Worm (Caenorhabditis elegans): ENCODE results near the gene rps-11.

Gene rps-11

DNA sequence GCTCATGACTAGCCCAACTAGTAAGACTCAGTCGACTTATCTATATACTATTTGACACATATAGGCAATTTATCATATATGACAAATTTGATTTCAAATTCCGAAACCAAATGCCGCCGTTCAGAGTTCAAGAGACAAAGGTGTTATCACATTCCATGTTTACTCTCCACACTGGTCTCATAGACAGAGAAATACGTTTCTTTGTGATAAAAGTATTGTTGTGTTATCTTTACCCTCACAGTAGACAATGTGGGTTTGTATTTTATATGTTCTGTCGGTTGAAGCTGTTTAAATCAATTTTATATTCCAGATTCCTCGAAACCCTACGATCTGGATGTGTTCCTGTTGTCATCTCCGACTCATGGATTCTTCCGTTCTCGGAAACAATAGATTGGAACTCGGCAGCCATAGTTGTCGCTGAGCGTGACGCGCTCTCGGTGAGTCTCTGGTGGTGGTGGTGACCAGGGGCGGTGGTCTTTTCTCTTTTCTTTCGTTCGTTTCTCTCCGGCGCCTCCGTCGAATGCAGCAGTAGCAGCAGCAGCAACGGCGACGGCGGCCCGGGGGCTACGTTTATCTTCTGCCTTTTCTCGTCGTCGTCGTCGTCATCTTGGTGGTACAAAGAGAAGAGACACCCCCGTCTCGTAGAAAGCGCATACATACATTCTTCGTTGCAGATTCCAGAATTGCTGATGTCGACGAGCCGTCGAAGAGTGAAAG, 19.8 kb upstream of the rps-11 start:
- TF ChIP-seq ceh-39 (tag; optimal IDR thresholded peaks at IDR 0.05) (no peak), ceh-83 (GFP tag; optimal IDR thresholded peaks at IDR 0.05) (no peak), mls-2 (tag; optimal IDR thresholded peaks at IDR 0.05) (no peak)

ce11 chrIV:11583906-11584378, 18.5 kb upstream of the rps-11 start, which contains the start of gene F12F6.1:
Gene F12F6.1 (plus strand): TSS chrIV:11583956.
- peak; percentile 17 for TF ChIP-seq lin-13 (tag; optimal IDR thresholded peaks at IDR 0.05)
- peak; percentile 83 for TF ChIP-seq cnd-1 (tag; optimal IDR thresholded peaks at IDR 0.05)
- no peak for TF ChIP-seq nhr-12 (tag; optimal IDR thresholded peaks at IDR 0.05)
- TF ChIP-seq hlh-1 (tag; optimal IDR thresholded peaks at IDR 0.05), result peak; percentile 38
- TF ChIP-seq M03D4.4 (tag; optimal IDR thresholded peaks at IDR 0.05), result peak; percentile 68
- peak; percentile 72 for TF ChIP-seq ham-2 (GFP tag; optimal IDR thresholded peaks at IDR 0.05)
- TF ChIP-seq mep-1 (tag; optimal IDR thresholded peaks at IDR 0.05), result peak; percentile 19
- peak; percentile 3 for TF ChIP-seq mls-2 (tag; optimal IDR thresholded peaks at IDR 0.05)
- TF ChIP-seq ceh-83 (GFP tag; optimal IDR thresholded peaks at IDR 0.05), result peak; percentile 38
- no peak for TF ChIP-seq unc-39 (tag; optimal IDR thresholded peaks at IDR 0.05)
- no peak for TF ChIP-seq elt-3 (tag; optimal IDR thresholded peaks at IDR 0.05)
- TF ChIP-seq sptf-1 (tag; optimal IDR thresholded peaks at IDR 0.05), result peak; percentile 64
- peak; percentile 47 for TF ChIP-seq ztf-11 (tag; optimal IDR thresholded peaks at IDR 0.05)
- no peak for TF ChIP-seq lin-32 (GFP tag; optimal IDR thresholded peaks at IDR 0.05)

ce11 chrIV:11584853-11585252, 17.6 kb upstream of the rps-11 start:
- TF ChIP-seq ham-2 (GFP tag; optimal IDR thresholded peaks at IDR 0.05) (peak; percentile 66), pha-4 (tag; optimal IDR thresholded peaks at IDR 0.05) (no peak)

ce11 chrIV:11586484-11586883, 16.0 kb upstream of the rps-11 start:
- TF ChIP-seq mls-2 (tag; optimal IDR thresholded peaks at IDR 0.05), result no peak
- no peak for TF ChIP-seq sem-2 (GFP tag; optimal IDR thresholded peaks at IDR 0.05)
- no peak for TF ChIP-seq ceh-43 (GFP tag; optimal IDR thresholded peaks at IDR 0.05)
- no peak for TF ChIP-seq tbx-8 (GFP tag; optimal IDR thresholded peaks at IDR 0.05)
- TF ChIP-seq bed-3 (GFP tag; optimal IDR thresholded peaks at IDR 0.05), result no peak
- no peak for TF ChIP-seq unc-39 (tag; optimal IDR thresholded peaks at IDR 0.05)
- TF ChIP-seq snpc-4 (tag; optimal IDR thresholded peaks at IDR 0.05), result no peak

DNA sequence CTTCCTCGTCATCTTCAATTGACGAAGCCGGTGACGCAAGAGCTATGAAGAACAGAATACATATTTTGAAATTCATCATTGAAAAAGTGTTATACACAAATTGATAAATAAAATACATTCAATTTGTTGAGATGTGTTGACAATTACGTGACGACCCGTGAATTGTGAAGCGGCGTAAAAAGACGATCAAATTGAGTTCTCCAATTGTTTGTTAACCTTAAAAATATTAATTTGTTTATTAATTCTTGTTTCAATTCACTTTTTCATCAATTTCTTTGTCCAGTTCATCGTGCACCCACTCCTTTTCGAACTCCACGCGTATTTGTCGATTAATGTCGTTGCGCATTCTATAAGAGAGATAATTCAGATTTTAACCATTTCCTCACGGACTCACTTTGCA, 10.3 kb upstream of the rps-11 start, which contains the start of gene spe-36:
TSS of gene spe-36 (minus strand) at position 101 of the 400 bp plus-strand sequence.
- TF ChIP-seq pha-4 (tag; optimal IDR thresholded peaks at IDR 0.05) (no peak), hlh-1 (tag; optimal IDR thresholded peaks at IDR 0.05) (no peak), M03D4.4 (tag; optimal IDR thresholded peaks at IDR 0.05) (no peak)

DNA sequence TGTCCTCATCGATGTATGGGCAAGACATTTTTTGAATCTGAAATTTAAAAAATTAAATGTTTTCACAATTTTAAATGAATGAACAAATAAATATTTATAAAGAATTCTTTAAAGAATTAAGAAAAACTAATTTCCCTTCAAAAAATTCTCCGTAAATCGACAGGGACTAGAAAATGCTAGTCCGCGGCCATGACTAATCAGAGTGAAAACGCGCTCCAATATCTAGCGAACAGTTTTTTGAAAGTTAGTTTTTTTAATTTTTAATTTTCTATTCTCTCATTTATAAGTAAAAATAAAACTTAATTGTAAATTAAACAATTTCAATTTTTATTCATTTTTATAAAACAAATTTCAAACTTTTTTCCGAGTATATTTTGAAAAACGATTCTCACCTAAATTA, 9.6 kb upstream of the rps-11 start:
- peak; percentile 10 for TF ChIP-seq ces-1 (GFP tag; optimal IDR thresholded peaks at IDR 0.05)
- TF ChIP-seq sptf-1 (tag; optimal IDR thresholded peaks at IDR 0.05), result peak; percentile 24
- no peak for TF ChIP-seq tbx-8 (GFP tag; optimal IDR thresholded peaks at IDR 0.05)
- TF ChIP-seq lsy-2 (tag; optimal IDR thresholded peaks at IDR 0.05), result peak; percentile 6
- peak; percentile 8 for TF ChIP-seq mep-1 (tag; optimal IDR thresholded peaks at IDR 0.05)
- TF ChIP-seq sem-2 (GFP tag; optimal IDR thresholded peaks at IDR 0.05), result no peak

- peak; percentile 98 for TF ChIP-seq pha-4 (tag; optimal IDR thresholded peaks at IDR 0.05)
- peak; percentile 96 for TF ChIP-seq ces-1 (GFP tag; optimal IDR thresholded peaks at IDR 0.05)
- TF ChIP-seq unc-39 (tag; optimal IDR thresholded peaks at IDR 0.05), result no peak
- TF ChIP-seq unc-120 (tag; optimal IDR thresholded peaks at IDR 0.05; ENCODE audit: poor library complexity, severe bottlenecking), result peak; percentile 43
- TF ChIP-seq sptf-1 (tag; optimal IDR thresholded peaks at IDR 0.05), result no peak
- no peak for TF ChIP-seq M03D4.4 (tag; optimal IDR thresholded peaks at IDR 0.05)
- TF ChIP-seq lin-32 (GFP tag; optimal IDR thresholded peaks at IDR 0.05), result peak; percentile 50
- TF ChIP-seq ceh-43 (GFP tag; optimal IDR thresholded peaks at IDR 0.05), result no peak
- peak; percentile 64 for TF ChIP-seq hlh-1 (tag; optimal IDR thresholded peaks at IDR 0.05)
- TF ChIP-seq sem-2 (GFP tag; optimal IDR thresholded peaks at IDR 0.05), result no peak
- TF ChIP-seq elt-1 (tag; optimal IDR thresholded peaks at IDR 0.05; ENCODE audit: borderline replicate concordance, insufficient read depth), result no peak
- TF ChIP-seq ceh-39 (tag; optimal IDR thresholded peaks at IDR 0.05), result peak; percentile 53
- TF ChIP-seq mep-1 (tag; optimal IDR thresholded peaks at IDR 0.05), result peak; percentile 79
- TF ChIP-seq drap-1 (GFP tag; optimal IDR thresholded peaks at IDR 0.05), result peak; percentile 58
- no peak for TF ChIP-seq lsy-2 (tag; optimal IDR thresholded peaks at IDR 0.05)
- TF ChIP-seq tbx-8 (GFP tag; optimal IDR thresholded peaks at IDR 0.05), result no peak
- TF ChIP-seq nhr-28 (tag; optimal IDR thresholded peaks at IDR 0.05), result peak; percentile 15
- TF ChIP-seq mab-5 (tag; optimal IDR thresholded peaks at IDR 0.05), result peak; percentile 12
- peak; percentile 65 for TF ChIP-seq cnd-1 (tag; optimal IDR thresholded peaks at IDR 0.05)
- peak; percentile 24 for TF ChIP-seq bed-3 (GFP tag; optimal IDR thresholded peaks at IDR 0.05)
- TF ChIP-seq unc-62 (GFP tag; optimal IDR thresholded peaks at IDR 0.05), result peak; percentile 87
- TF ChIP-seq ceh-83 (GFP tag; optimal IDR thresholded peaks at IDR 0.05), result no peak
- TF ChIP-seq zip-8 (tag; optimal IDR thresholded peaks at IDR 0.05), result peak; percentile 32
- peak; percentile 90 for TF ChIP-seq nhr-237 (tag; optimal IDR thresholded peaks at IDR 0.05)
- TF ChIP-seq ham-2 (GFP tag; optimal IDR thresholded peaks at IDR 0.05), result peak; percentile 59
- peak; percentile 35 for TF ChIP-seq nhr-2 (tag; optimal IDR thresholded peaks at IDR 0.05)
Observed at ce11 chrIV:11593415-11594190, 8.8 kb upstream of the rps-11 start, which contains the start of gene F40F11.3. Gene F40F11.3 (minus strand): TSS chrIV:11594003.
